Worm (Caenorhabditis elegans): ENCODE data around the gene F08F8.7.

DNA sequence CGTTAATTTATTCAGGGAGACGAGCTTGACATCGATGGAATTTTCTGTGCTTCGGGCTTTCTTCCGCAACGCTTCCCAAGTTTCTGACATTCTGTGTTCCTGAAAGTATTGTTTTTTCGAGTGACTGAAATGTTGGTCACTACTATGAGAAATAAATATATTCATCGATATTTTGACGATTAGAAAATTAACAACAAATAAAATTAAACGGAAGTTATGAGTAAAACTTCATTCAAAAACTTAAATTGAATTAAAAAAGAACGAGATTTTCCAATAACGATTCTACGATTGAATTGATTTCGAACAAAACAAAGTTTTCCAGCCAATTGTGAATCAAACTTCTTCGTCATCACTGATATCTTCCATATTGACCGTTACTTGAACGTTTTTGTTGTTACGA lies 2.1 kb upstream of the F08F8.7 start, which contains the start of gene gos-28:
- no peak for TF ChIP-seq W03F9.2 (tag; optimal IDR thresholded peaks at IDR 0.05)
- TF ChIP-seq him-1 (tag; optimal IDR thresholded peaks at IDR 0.05), result no peak
